Worm (Caenorhabditis elegans): ENCODE results near the gene M163.10.

M163.10 gene

ce11 chrX:14477338-14477737, 6.6 kb downstream of the M163.10 start (continued):
- no peak for TF ChIP-seq unc-62 (GFP tag; optimal IDR thresholded peaks at IDR 0.05)

ce11 chrX:14478193-14478592, 7.4 kb downstream of the M163.10 start:
- TF ChIP-seq tbx-9 (tag; optimal IDR thresholded peaks at IDR 0.05; ENCODE audit: borderline replicate concordance), result no peak
- TF ChIP-seq ccch-3 (GFP tag; optimal IDR thresholded peaks at IDR 0.05), result no peak
- no peak for TF ChIP-seq dpl-1 (GFP tag; optimal IDR thresholded peaks at IDR 0.05)
- no peak for TF ChIP-seq F37B4.10 (GFP tag; IDR thresholded peaks at IDR 0.05)
- TF ChIP-seq cebp-1 (GFP tag; IDR thresholded peaks at IDR 0.05), result peak; percentile 61; the same call in 1 of the 2 replicates
- peak; percentile 93 for TF ChIP-seq cebp-1 (tag; optimal IDR thresholded peaks at IDR 0.05)
- no peak for TF ChIP-seq Y67H2A.10 (GFP tag; conservative IDR thresholded peaks at IDR 0.05)
- 0 out of 2 replicates have a peak, but pooled peaks have one; percentile 16 for TF ChIP-seq ztf-25 (GFP tag; IDR thresholded peaks at IDR 0.05)
- TF ChIP-seq athp-1 (tag; optimal IDR thresholded peaks at IDR 0.05), result no peak
- peak; percentile 60 for TF ChIP-seq snpc-3.4 (tag; optimal IDR thresholded peaks at IDR 0.05)
- TF ChIP-seq rec-8 (tag; optimal IDR thresholded peaks at IDR 0.05), result no peak
- no peak for TF ChIP-seq K11D2.4 (GFP tag; IDR thresholded peaks at IDR 0.05)
- peak; percentile 22 for TF ChIP-seq lin-40 (tag; optimal IDR thresholded peaks at IDR 0.05)
- TF ChIP-seq ZK185.1 (tag; optimal IDR thresholded peaks at IDR 0.05; ENCODE audit: poor library complexity, severe bottlenecking), result no peak
- peak; percentile 10; the same call in 1 of the 2 replicates for TF ChIP-seq hmg-1.2 (GFP tag; IDR thresholded peaks at IDR 0.05)
- TF ChIP-seq chd-7 (tag; optimal IDR thresholded peaks at IDR 0.05), result no peak
- TF ChIP-seq snpc-1.1 (tag; optimal IDR thresholded peaks at IDR 0.05; ENCODE audit: insufficient read depth), result peak; percentile 85
- no peak for TF ChIP-seq bed-2 (GFP tag; IDR thresholded peaks at IDR 0.05)
- no peak for TF ChIP-seq K12H6.12 (tag; optimal IDR thresholded peaks at IDR 0.05)
- no peak for TF ChIP-seq rpc-1 (optimal IDR thresholded peaks at IDR 0.05)
- no peak for TF ChIP-seq rpc-1 (tag; optimal IDR thresholded peaks at IDR 0.05)
- peak; percentile 43 for TF ChIP-seq tbp1 (GFP tag; optimal IDR thresholded peaks at IDR 0.05)
- no peak for TF ChIP-seq hsf-1 (GFP tag; IDR thresholded peaks at IDR 0.05)
- TF ChIP-seq egl-44 (GFP tag; IDR thresholded peaks at IDR 0.05), result no peak
- TF ChIP-seq madf-8 (GFP tag; conservative IDR thresholded peaks at IDR 0.05), result no peak
- no peak; the same call in 1 of the 2 replicates for TF ChIP-seq D2030.7 (GFP tag; IDR thresholded peaks at IDR 0.05)
- no peak for TF ChIP-seq Y95B8A.8 (GFP tag; IDR thresholded peaks at IDR 0.05)
- TF ChIP-seq F33H1.4 (GFP tag; IDR thresholded peaks at IDR 0.05), result no peak
- TF ChIP-seq nhr-27 (tag; optimal IDR thresholded peaks at IDR 0.05), result no peak
- no peak for TF ChIP-seq bed-1 (GFP tag; IDR thresholded peaks at IDR 0.05)
- TF ChIP-seq unc-130 (GFP tag; optimal IDR thresholded peaks at IDR 0.05), result no peak
- TF ChIP-seq lsy-27 (tag; optimal IDR thresholded peaks at IDR 0.05; ENCODE audit: borderline replicate concordance, insufficient read depth), result no peak
- TF ChIP-seq lin-35 (GFP tag; optimal IDR thresholded peaks at IDR 0.05), result peak in 1 of 3 experiments; percentile 19
- no peak for TF ChIP-seq nfyb-1 (GFP tag; IDR thresholded peaks at IDR 0.05)
- TF ChIP-seq aptf-2 (GFP tag; conservative IDR thresholded peaks at IDR 0.05), result no peak
- TF ChIP-seq snpc-4 (GFP tag; optimal IDR thresholded peaks at IDR 0.05), result peak; percentile 96
- TF ChIP-seq snpc-4 (tag; optimal IDR thresholded peaks at IDR 0.05), result peak; percentile 92 to 98 (median 97)
- no peak for TF ChIP-seq lin-54 (GFP tag; optimal IDR thresholded peaks at IDR 0.05)

Data from whole organism, young adult.